Worm (Caenorhabditis elegans) whole organism, mixed stage, embryonic: ENCODE data around the gene fmo-4.

Experiments used
- ceh-43 ChIP-seq: fragments of 200-800 bp; sonication (Bioruptor generic); optimal IDR thresholded peaks from 2 replicates; lab custom pipeline; 2018; ENCODE audit warnings: mild to moderate bottlenecking, missing genetic modification characterization, moderate library complexity, missing compliant biosample characterization
- ces-1 ChIP-seq: fragments of 150-350 bp; optimal IDR thresholded peaks from 2 replicates; lab custom pipeline; 2014; ENCODE audit warnings: missing biosample characterization, missing genetic modification reagents, missing genetic modification characterization
- elt-1 ChIP-seq: sonication (generic microtip); optimal IDR thresholded peaks from 2 replicates; lab custom pipeline; 2017; ENCODE audit warnings: missing genetic modification characterization, mild to moderate bottlenecking, missing compliant biosample characterization, antibody characterized with exemption, moderate library complexity, borderline replicate concordance; ENCODE audit not compliant: insufficient read depth
- elt-3 ChIP-seq: fragments of 150-350 bp; optimal IDR thresholded peaks from 2 replicates; lab custom pipeline; 2014; ENCODE audit warnings: missing biosample characterization, missing genetic modification characterization
- lin-13 ChIP-seq: fragments of 150-350 bp; optimal IDR thresholded peaks from 2 replicates; lab custom pipeline; 2014; ENCODE audit warnings: missing biosample characterization, missing genetic modification characterization
- mep-1 ChIP-seq: fragments of 150-350 bp; optimal IDR thresholded peaks from 2 replicates; lab custom pipeline; 2017; ENCODE audit warnings: missing biosample characterization, missing genetic modification reagents, missing genetic modification characterization, inconsistent platforms
- nhr-237 ChIP-seq: fragments of 150-350 bp; optimal IDR thresholded peaks from 2 replicates; lab custom pipeline; 2014; ENCODE audit warnings: missing biosample characterization, missing genetic modification characterization
- nhr-76 ChIP-seq: sonication (generic microtip); optimal IDR thresholded peaks from 2 replicates; lab custom pipeline; 2017; ENCODE audit warnings: missing biosample characterization, missing genetic modification characterization
- sem-2 ChIP-seq: fragments of 200-800 bp; sonication (Bioruptor generic); optimal IDR thresholded peaks from 2 replicates; lab custom pipeline; 2018; ENCODE audit warnings: mild to moderate bottlenecking, missing genetic modification characterization, missing compliant biosample characterization
- snpc-4 ChIP-seq: fragments of 150-350 bp; optimal IDR thresholded peaks from 2 replicates; lab custom pipeline; 2014; ENCODE audit warnings: missing biosample characterization, missing genetic modification characterization
- unc-120 ChIP-seq: sonication (generic microtip); optimal IDR thresholded peaks from 2 replicates; lab custom pipeline; 2017; ENCODE audit warnings: missing genetic modification characterization, missing compliant biosample characterization; ENCODE audit not compliant: poor library complexity, severe bottlenecking
- ztf-11 ChIP-seq: fragments of 150-350 bp; optimal IDR thresholded peaks from 2 replicates; lab custom pipeline; 2014; ENCODE audit warnings: missing biosample characterization, missing genetic modification characterization

DNA sequence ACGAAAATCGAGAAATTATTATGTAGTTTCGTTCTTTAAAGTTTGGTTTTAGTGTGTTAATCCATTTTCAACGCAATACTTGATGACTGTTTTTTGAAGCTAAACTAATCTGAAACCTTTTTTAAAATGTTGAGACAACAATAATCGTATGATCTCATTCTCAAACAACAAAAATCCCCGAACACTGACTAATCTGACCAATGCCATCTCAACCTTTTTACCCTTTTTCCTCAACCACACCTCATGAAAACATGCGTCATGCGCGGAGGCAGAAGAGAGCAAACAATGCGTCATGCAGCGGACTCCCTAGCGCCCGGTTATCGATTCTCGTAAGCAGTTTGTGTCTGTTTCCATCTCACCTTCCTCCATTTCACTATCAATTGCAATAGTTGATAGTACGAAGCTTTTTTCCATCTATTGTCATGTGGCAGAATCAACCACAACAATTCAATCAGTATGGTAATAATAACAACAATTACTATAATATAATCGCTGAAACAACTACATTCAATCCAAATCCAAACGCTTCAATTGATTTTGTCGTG is 34.7 kb downstream of the fmo-4 start, which contains the start of gene C50B8.4:
- TF ChIP-seq ces-1 = no peak
- no peak for TF ChIP-seq sem-2 (GFP tag; lab: Kevin White, UChicago)
- no peak for TF ChIP-seq snpc-4 (tag; lab: Kevin White, UChicago)
- TF ChIP-seq mep-1 (tag; lab: Kevin White, UChicago) = no peak
- TF ChIP-seq elt-3 = no peak
- TF ChIP-seq unc-120 (tag; lab: Kevin White, UChicago) = no peak
- no peak for TF ChIP-seq nhr-76 (tag; lab: Kevin White, UChicago)
- TF ChIP-seq ceh-43 (GFP tag; lab: Kevin White, UChicago) = no peak
- TF ChIP-seq nhr-237 = no peak
- TF ChIP-seq elt-1 (tag; lab: Kevin White, UChicago) = no peak
- no peak for TF ChIP-seq ztf-11 (tag; lab: Kevin White, UChicago)
- no peak for TF ChIP-seq lin-13
